Fruit fly (Drosophila melanogaster) whole organism, embryonic: ENCODE measurements around the gene CG8300.
A peak's percentile ranks its signal among the peaks of the same experiment; 100 is the strongest.

Experiments used
- Atf-2 ChIP-seq: fragments of 200-800 bp; sonication (Bioruptor generic); optimal IDR thresholded peaks from 2 replicates; lab custom pipeline; 2016; ENCODE audit warnings: missing biosample characterization, missing genetic modification characterization
- Awh ChIP-seq: fragments of 200-800 bp; sonication (Bioruptor generic); IDR thresholded peaks from 2 replicates; pipeline ENCODE4, ENCODE4 v1.3.6; 2022; ENCODE audit warnings: missing biosample characterization, missing genetic modification characterization
- Blimp-1 ChIP-seq: fragments of 200-800 bp; sonication (Bioruptor generic); optimal IDR thresholded peaks from 3 replicates; lab custom pipeline; 2018; ENCODE audit warnings: missing biosample characterization, missing genetic modification characterization, mild to moderate bottlenecking, moderate library complexity, missing genetic modification reagents
- CG1024 ChIP-seq: fragments of 200-800 bp; sonication (Bioruptor generic); IDR thresholded peaks from 2 replicates; pipeline ENCODE4 v1.3.6; 2022; ENCODE audit warnings: missing biosample characterization, missing genetic modification characterization
- CG10321 ChIP-seq: fragments of 200-800 bp; sonication (Bioruptor generic); IDR thresholded peaks from 2 replicates; pipeline ENCODE4 v1.3.6; 2022; ENCODE audit warnings: missing biosample characterization, missing genetic modification characterization
- CG11093 ChIP-seq: fragments of 200-800 bp; sonication (Bioruptor generic); IDR thresholded peaks from 3 replicates; pipeline ENCODE4 v1.3.6; 2022; ENCODE audit warnings: missing biosample characterization, missing genetic modification characterization
- CG11247 ChIP-seq: fragments of 200-800 bp; sonication (Bioruptor generic); IDR thresholded peaks from 2 replicates; pipeline ENCODE4 v1.3.6; 2022; ENCODE audit warnings: missing biosample characterization, missing genetic modification characterization
- CG11398 ChIP-seq: fragments of 200-800 bp; sonication (Bioruptor generic); optimal IDR thresholded peaks from 2 replicates; lab custom pipeline; 2016; ENCODE audit warnings: missing biosample characterization, missing genetic modification characterization
- CG11723 ChIP-seq: fragments of 200-800 bp; sonication (Bioruptor generic); optimal IDR thresholded peaks from 2 replicates; lab custom pipeline; 2017; ENCODE audit warnings: missing biosample characterization, mild to moderate bottlenecking, missing genetic modification characterization
- CG12391 ChIP-seq: fragments of 200-800 bp; sonication (Bioruptor generic); optimal IDR thresholded peaks from 3 replicates; lab custom pipeline; 2018; ENCODE audit warnings: missing biosample characterization, mild to moderate bottlenecking, missing genetic modification characterization, moderate library complexity
- CG12744 ChIP-seq: fragments of 200-800 bp; sonication (Bioruptor generic); optimal IDR thresholded peaks from 2 replicates; lab custom pipeline; 2016; ENCODE audit warnings: missing biosample characterization, missing genetic modification characterization
- CG13424 ChIP-seq: fragments of 200-800 bp; sonication (Bioruptor generic); optimal IDR thresholded peaks from 2 replicates; lab custom pipeline; 2019; ENCODE audit warnings: missing biosample characterization, mild to moderate bottlenecking, missing genetic modification characterization, moderate library complexity
- CG16813 ChIP-seq: fragments of 200-800 bp; sonication (Bioruptor generic); IDR thresholded peaks from 3 replicates; pipeline ENCODE4 v1.3.6; 2022; ENCODE audit warnings: missing biosample characterization, missing genetic modification characterization; ENCODE audit not compliant: partially characterized antibody
- CG16863 ChIP-seq: fragments of 200-800 bp; sonication (Bioruptor generic); optimal IDR thresholded peaks from 3 replicates; lab custom pipeline; 2016; ENCODE audit warnings: missing biosample characterization, missing genetic modification characterization
- CG17186 ChIP-seq: fragments of 200-800 bp; sonication (Bioruptor generic); optimal IDR thresholded peaks from 3 replicates; lab custom pipeline; 2017; ENCODE audit warnings: missing biosample characterization, missing genetic modification reagents, missing genetic modification characterization
- CG30431 ChIP-seq: fragments of 200-800 bp; sonication (Bioruptor generic); optimal IDR thresholded peaks from 2 replicates; lab custom pipeline; 2017; ENCODE audit warnings: missing biosample characterization, missing genetic modification characterization
- CG3847 ChIP-seq: fragments of 200-800 bp; sonication (Bioruptor generic); IDR thresholded peaks from 2 replicates; pipeline ENCODE4 v1.3.6; 2022; ENCODE audit warnings: missing biosample characterization, missing genetic modification characterization
- CG4282 ChIP-seq: fragments of 200-800 bp; sonication (Bioruptor generic); optimal IDR thresholded peaks from 2 replicates; lab custom pipeline; 2016; ENCODE audit warnings: missing biosample characterization, missing genetic modification characterization
- CG6175 ChIP-seq: fragments of 200-800 bp; sonication (Bioruptor generic); IDR thresholded peaks from 3 replicates; pipeline ENCODE4 v1.3.6; 2022; ENCODE audit warnings: missing biosample characterization, missing genetic modification characterization
- CG6254 ChIP-seq: fragments of 200-800 bp; sonication (Bioruptor generic); optimal IDR thresholded peaks from 3 replicates; lab custom pipeline; 2017; ENCODE audit warnings: mild to moderate bottlenecking, missing biosample characterization, missing genetic modification reagents, missing genetic modification characterization
- CG8388 ChIP-seq: fragments of 200-800 bp; sonication (Bioruptor generic); optimal IDR thresholded peaks from 2 replicates; lab custom pipeline; 2019; ENCODE audit warnings: missing biosample characterization, mild to moderate bottlenecking, missing genetic modification characterization, moderate library complexity
- Deaf1 ChIP-seq: fragments of 200-800 bp; optimal IDR thresholded peaks from 3 replicates; lab custom pipeline; 2019; ENCODE audit warnings: missing biosample characterization, mild to moderate bottlenecking, missing genetic modification characterization, moderate library complexity
- Hmr ChIP-seq: fragments of 200-800 bp; sonication (Bioruptor generic); optimal IDR thresholded peaks from 3 replicates; lab custom pipeline; 2017; ENCODE audit warnings: mild to moderate bottlenecking, missing biosample characterization, missing genetic modification reagents, missing genetic modification characterization
- Hsf ChIP-seq: fragments of 200-800 bp; sonication (Bioruptor generic); optimal IDR thresholded peaks from 3 replicates; lab custom pipeline; 2016; ENCODE audit warnings: missing biosample characterization, missing genetic modification characterization
- Mes4 ChIP-seq: fragments of 200-800 bp; sonication (Bioruptor generic); optimal IDR thresholded peaks from 2 replicates; lab custom pipeline; 2016; ENCODE audit warnings: missing biosample characterization, missing genetic modification characterization
- Nf-YB ChIP-seq: fragments of 200-800 bp; sonication (Bioruptor generic); optimal IDR thresholded peaks from 3 replicates; lab custom pipeline; 2019; ENCODE audit warnings: missing biosample characterization, mild to moderate bottlenecking, missing genetic modification characterization, moderate library complexity
- Sry-δ ChIP-seq: fragments of 200-800 bp; sonication (Bioruptor generic); optimal IDR thresholded peaks from 2 replicates; lab custom pipeline; 2016; ENCODE audit warnings: missing biosample characterization, missing genetic modification characterization
- Stat92E ChIP-seq, 3 experiments: fragments of >200 bp in 2 of 3; fragments of 200-800 bp in 1 of 3; sonication (Bioruptor generic) in 1 of 3; optimal IDR thresholded peaks; 2 replicates each; lab custom pipeline; 2017 to 2019; ENCODE audit warnings: missing biosample characterization in 3 of 3, missing genetic modification characterization in 3 of 3, mild to moderate bottlenecking in 1 of 3, moderate library complexity in 1 of 3
- Vsx1 ChIP-seq: fragments of 200-800 bp; sonication (Bioruptor generic); optimal IDR thresholded peaks from 2 replicates; lab custom pipeline; 2017; ENCODE audit warnings: missing biosample characterization, mild to moderate bottlenecking, missing genetic modification characterization, missing genetic modification reagents
- abd-A ChIP-seq: fragments of 200-800 bp; sonication (Bioruptor generic); optimal IDR thresholded peaks from 3 replicates; lab custom pipeline; 2019; ENCODE audit warnings: missing biosample characterization, mild to moderate bottlenecking, missing genetic modification characterization, moderate library complexity
- dmrt11E ChIP-seq: fragments of 200-800 bp; sonication (Bioruptor generic); optimal IDR thresholded peaks from 3 replicates; lab custom pipeline; 2018; ENCODE audit warnings: missing biosample characterization, mild to moderate bottlenecking, missing genetic modification characterization, moderate library complexity
- dpn ChIP-seq, 2 experiments: fragments of 200-800 bp; sonication (Bioruptor generic); optimal IDR thresholded peaks; 3 replicates each; lab custom pipeline; 2016; ENCODE audit warnings: missing biosample characterization in 2 of 2, missing genetic modification characterization in 2 of 2
- fru ChIP-seq: fragments of >200 bp; optimal IDR thresholded peaks from 2 replicates; lab custom pipeline; 2017
- ftz-f1 ChIP-seq: fragments of 200-800 bp; sonication (Bioruptor generic); optimal IDR thresholded peaks from 2 replicates; lab custom pipeline; 2016; ENCODE audit warnings: missing biosample characterization, missing genetic modification characterization
- gro ChIP-seq: fragments of 200-800 bp; sonication (Bioruptor generic); optimal IDR thresholded peaks from 2 replicates; lab custom pipeline; 2016; ENCODE audit warnings: missing biosample characterization, missing genetic modification characterization
- knrl ChIP-seq: fragments of 200-800 bp; sonication (Bioruptor generic); IDR thresholded peaks from 3 replicates; pipeline ENCODE4 v1.3.6; 2022; ENCODE audit warnings: missing biosample characterization, missing genetic modification characterization; ENCODE audit not compliant: partially characterized antibody
- nom ChIP-seq: fragments of 200-800 bp; sonication (Bioruptor generic); optimal IDR thresholded peaks from 2 replicates; lab custom pipeline; 2017; ENCODE audit warnings: missing biosample characterization, missing genetic modification characterization, mild to moderate bottlenecking, moderate library complexity, missing genetic modification reagents
- oc ChIP-seq: fragments of 200-800 bp; sonication (Bioruptor generic); optimal IDR thresholded peaks from 2 replicates; lab custom pipeline; 2018; ENCODE audit warnings: missing biosample characterization, mild to moderate bottlenecking, missing genetic modification characterization, moderate library complexity
- onecut ChIP-seq: fragments of 200-800 bp; sonication (Bioruptor generic); IDR thresholded peaks from 2 replicates; pipeline ENCODE4 v1.3.6; 2022; ENCODE audit warnings: missing biosample characterization, missing genetic modification characterization
- pb ChIP-seq: fragments of 200-800 bp; sonication (Bioruptor generic); optimal IDR thresholded peaks from 3 replicates; lab custom pipeline; 2016; ENCODE audit warnings: missing biosample characterization, missing genetic modification characterization
- prd ChIP-seq, 3 experiments: fragments of >200 bp in 2 of 3; fragments of 200-800 bp in 1 of 3; sonication (Bioruptor generic) in 1 of 3; optimal IDR thresholded peaks in 2 of 3; IDR thresholded peaks in 1 of 3; 2 replicates in 2 of 3; 3 replicates in 1 of 3; pipeline versions ENCODE4 v1.3.6 to Lab custom; 2017 to 2022; ENCODE audit warnings: missing biosample characterization in 1 of 3, missing genetic modification characterization in 1 of 3
- psq ChIP-seq: fragments of 200-800 bp; sonication (Bioruptor generic); optimal IDR thresholded peaks from 2 replicates; lab custom pipeline; 2017; ENCODE audit warnings: missing biosample characterization, missing genetic modification characterization
- ranshi ChIP-seq: fragments of 200-800 bp; sonication (Bioruptor generic); IDR thresholded peaks from 2 replicates; pipeline ENCODE4 v1.3.6; 2022; ENCODE audit warnings: missing biosample characterization, missing genetic modification characterization
- repo ChIP-seq: fragments of 200-800 bp; sonication (Bioruptor generic); optimal IDR thresholded peaks from 2 replicates; lab custom pipeline; 2016; ENCODE audit warnings: missing biosample characterization, missing genetic modification characterization
- sc ChIP-seq, 3 experiments: fragments of >200 bp in 2 of 3; fragments of 200-800 bp in 1 of 3; sonication (Bioruptor generic) in 1 of 3; optimal IDR thresholded peaks; 2 replicates in 2 of 3; 3 replicates in 1 of 3; lab custom pipeline; 2017; ENCODE audit warnings: mild to moderate bottlenecking in 1 of 3, missing biosample characterization in 1 of 3, missing genetic modification characterization in 1 of 3, missing genetic modification reagents in 1 of 3
- tna ChIP-seq: fragments of 200-800 bp; sonication (Bioruptor generic); IDR thresholded peaks from 2 replicates; pipeline ENCODE4 v1.3.6; 2022; ENCODE audit warnings: missing biosample characterization, missing genetic modification characterization; ENCODE audit not compliant: partially characterized antibody
- wek ChIP-seq: fragments of 200-800 bp; sonication (Bioruptor generic); optimal IDR thresholded peaks from 3 replicates; lab custom pipeline; 2018; ENCODE audit warnings: missing biosample characterization, mild to moderate bottlenecking, missing genetic modification characterization, moderate library complexity

The CG8300 gene

DNA sequence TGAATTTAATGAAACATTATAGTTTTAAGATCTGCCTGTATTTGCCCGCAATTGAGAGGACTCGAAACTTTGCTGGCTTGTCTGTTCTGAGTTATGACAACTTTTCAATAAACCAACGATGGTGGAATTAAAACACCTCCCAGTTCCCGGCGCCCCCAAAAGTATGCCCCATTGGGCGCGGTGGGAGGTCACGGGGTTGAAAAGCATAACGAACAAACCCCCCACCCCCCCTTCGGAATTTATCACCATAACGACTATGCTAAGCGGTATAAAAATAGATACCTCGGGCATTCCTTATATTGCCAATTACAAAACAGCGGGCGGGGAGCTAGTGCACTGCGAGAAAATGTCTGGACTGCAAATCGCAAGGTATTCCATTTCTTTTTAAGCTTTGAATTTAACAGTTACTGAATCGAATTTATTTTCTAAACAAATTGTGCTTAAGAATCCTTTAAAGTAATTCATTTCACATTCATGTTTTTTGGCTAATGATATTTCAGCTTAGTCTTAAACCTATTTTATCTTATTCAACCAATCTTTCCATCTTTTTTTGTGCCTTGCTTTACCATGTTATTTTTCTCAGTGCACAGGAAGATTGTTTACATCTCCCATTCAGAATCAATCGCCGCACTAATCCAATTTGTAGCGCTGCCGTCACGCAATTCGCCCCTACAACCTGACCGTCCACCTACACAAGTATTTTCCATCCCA lies 3.2 kb upstream of the CG8300 start (continued):
- TF ChIP-seq sc (optimal IDR thresholded peaks at IDR 0.05; lab: Kevin White, UChicago) (no peak), sc (GFP tag; optimal IDR thresholded peaks at IDR 0.05; lab: Kevin White, UChicago) (peak; percentile 55), Deaf1 (peak; percentile 54), CG12744 (GFP tag; lab: Kevin White, UChicago) (no peak), CG11723 (peak; percentile 78), ftz-f1 (GFP tag; lab: Kevin White, UChicago) (no peak), oc (peak; percentile 78), CG17186 (peak; percentile 24), CG6175 (no peak), knrl (no peak), CG11093 (no peak; the same call in 1 of the 3 replicates), dmrt11E (tag; lab: Kevin White, UChicago) (peak; percentile 87), tna (no peak), Vsx1 (GFP tag; lab: Kevin White, UChicago) (peak; percentile 68), CG10321 (GFP tag; lab: Robert Waterston, UW) (no peak), onecut (GFP tag; lab: Robert Waterston, UW) (peak; percentile 59), CG8388 (GFP tag; lab: Kevin White, UChicago) (peak; percentile 70), psq (GFP tag; lab: Kevin White, UChicago) (peak; percentile 27), CG16813 (no peak), CG12391 (tag; lab: Kevin White, UChicago) (peak; percentile 94), Nf-YB (peak; percentile 72), CG11398 (GFP tag; lab: Kevin White, UChicago) (peak; percentile 61), gro (GFP tag; lab: Kevin White, UChicago) (peak; percentile 86), repo (GFP tag; lab: Kevin White, UChicago) (peak; percentile 42), wek (peak; percentile 57), dpn (GFP tag; optimal IDR thresholded peaks at IDR 0.05; lab: Kevin White, UChicago) (peak; percentile 70 to 88), pb (GFP tag; lab: Kevin White, UChicago) (peak; percentile 76), abd-A (tag; lab: Kevin White, UChicago) (peak; percentile 13), CG3847 (GFP tag; lab: Robert Waterston, UW) (peak; percentile 80), CG1024 (GFP tag; lab: Robert Waterston, UW) (0 out of 2 replicates have a peak, but pooled peaks have one; percentile 49), Hsf (GFP tag; lab: Kevin White, UChicago) (peak; percentile 90), prd (optimal IDR thresholded peaks at IDR 0.05; lab: Kevin White, UChicago) (no peak), prd (GFP tag; IDR thresholded peaks at IDR 0.05; lab: Robert Waterston, UW) (peak; percentile 80), ranshi (GFP tag; lab: Robert Waterston, UW) (peak; percentile 75; the same call in 1 of the 2 replicates), Awh (GFP tag; lab: Robert Waterston, UW) (peak; percentile 69; the same call in 1 of the 2 replicates), fru (lab: Kevin White, UChicago) (no peak), CG30431 (GFP tag; lab: Kevin White, UChicago) (peak; percentile 73), CG4282 (peak; percentile 63), Hmr (GFP tag; lab: Kevin White, UChicago) (peak; percentile 91), Stat92E (GFP tag; optimal IDR thresholded peaks at IDR 0.05; lab: Kevin White, UChicago) (peak in 1 of 3 experiments; percentile 7), Atf-2 (peak; percentile 87), CG6254 (GFP tag; lab: Kevin White, UChicago) (peak; percentile 66), CG16863 (GFP tag; lab: Kevin White, UChicago) (peak; percentile 88), nom (GFP tag; lab: Kevin White, UChicago) (peak; percentile 44), Sry-δ (GFP tag; lab: Kevin White, UChicago) (no peak), CG13424 (tag; lab: Kevin White, UChicago) (peak; percentile 90), Mes4 (GFP tag; lab: Kevin White, UChicago) (peak; percentile 78), CG11247 (peak; percentile 54), Blimp-1 (peak; percentile 77)
